Fruit fly (Drosophila melanogaster) whole organism, wandering third instar larva: Measurements from ENCODE around the gene CG15443.

Experiments used
- N ChIP-seq: fragments of >200 bp; optimal IDR thresholded peaks from 2 replicates; lab custom pipeline; 2018; ENCODE audit warnings: missing biosample characterization, missing external identifiers, missing genetic modification characterization
- OdsH ChIP-seq: fragments of 200-800 bp; sonication (Bioruptor generic); optimal IDR thresholded peaks from 2 replicates; lab custom pipeline; 2016; ENCODE audit warnings: missing biosample characterization, mild to moderate bottlenecking, missing genetic modification characterization
- Vsx2 ChIP-seq: fragments of 200-300, 225-300 bp; sonication (Bioruptor generic); optimal IDR thresholded peaks from 2 replicates; lab custom pipeline; 2018; ENCODE audit warnings: missing biosample characterization, missing genetic modification characterization; ENCODE audit not compliant: partially characterized antibody
- dl ChIP-seq, 2 experiments: fragments of 175-275, 200-275 bp in 1 of 2; fragments of 200-275 bp in 1 of 2; sonication (Bioruptor generic); optimal IDR thresholded peaks; lab custom pipeline; 2018; ENCODE audit warnings: mild to moderate bottlenecking in 2 of 2, missing biosample characterization in 2 of 2, missing genetic modification characterization in 2 of 2, moderate library complexity in 2 of 2; ENCODE audit not compliant: partially characterized antibody in 2 of 2, insufficient read depth in 1 of 2
- fru ChIP-seq: fragments of 200-800 bp; sonication (Bioruptor generic); optimal IDR thresholded peaks from 3 replicates; lab custom pipeline; 2016; ENCODE audit warnings: missing biosample characterization, mild to moderate bottlenecking, missing genetic modification characterization
- psq ChIP-seq: fragments of 200-800 bp; sonication (Bioruptor generic); optimal IDR thresholded peaks from 3 replicates; lab custom pipeline; 2017; ENCODE audit warnings: missing biosample characterization, mild to moderate bottlenecking, missing genetic modification characterization, moderate library complexity
- usp ChIP-seq: fragments of >200 bp; optimal IDR thresholded peaks from 2 replicates; lab custom pipeline; 2017; ENCODE audit warnings: missing biosample characterization, missing genetic modification characterization

DNA sequence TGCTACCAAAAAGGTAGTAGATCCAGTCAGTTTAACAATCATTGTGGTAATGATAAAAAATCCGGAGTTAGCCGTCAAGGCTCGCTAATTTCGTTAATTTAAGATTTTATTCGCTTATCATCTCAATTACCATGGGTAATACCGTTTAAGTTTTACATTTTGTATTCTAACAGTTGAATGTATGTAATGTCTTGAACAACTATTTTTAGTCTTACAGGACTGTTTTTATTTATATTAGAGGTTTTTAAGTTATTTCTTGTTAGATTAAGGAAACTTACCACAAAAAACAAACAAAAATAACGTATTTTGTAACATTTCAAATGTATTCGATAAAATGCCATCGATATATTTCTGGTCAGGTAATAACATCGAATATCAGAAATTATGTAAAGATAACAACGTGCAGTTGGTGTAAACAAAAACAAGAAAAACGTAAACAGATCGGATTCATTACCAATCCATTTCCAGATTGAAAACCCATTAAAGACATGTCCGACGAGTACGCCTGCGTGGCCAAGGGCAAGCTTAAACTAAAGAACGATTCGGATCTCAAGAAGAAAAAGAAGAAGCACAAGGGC, 21.1 kb downstream of the CG15443 start, which contains the start of the genes Sfp24F and CG15432:
- TF ChIP-seq Vsx2 (GFP tag; lab: Kevin White, UChicago) (no peak), dl (GFP tag; optimal IDR thresholded peaks at IDR 0.05; lab: Kevin White, UChicago; ENCODE audit: insufficient read depth in 1 of 2, partially characterized antibody in 2 of 2) (no peak), fru (no peak), usp (GFP tag; lab: Kevin White, UChicago) (no peak), N (GFP tag; lab: Kevin White, UChicago) (no peak), OdsH (GFP tag; lab: Kevin White, UChicago) (no peak), psq (GFP tag; lab: Kevin White, UChicago) (no peak)
